Worm (Caenorhabditis elegans): ENCODE measurements around the gene pitp-1.
A peak's percentile ranks its signal among the peaks of the same experiment; 100 is the strongest.

ce11 chrIII:3471403-3472053, 58.1 kb downstream of the pitp-1 start, which contains the start of gene rsu-1:
- no peak for TF ChIP-seq nhr-76 (tag; optimal IDR thresholded peaks at IDR 0.05)
- TF ChIP-seq ztf-11 (tag; optimal IDR thresholded peaks at IDR 0.05) = no peak
- peak; percentile 48 for TF ChIP-seq pqm-1 (tag; optimal IDR thresholded peaks at IDR 0.05)
- no peak for TF ChIP-seq skn-1 (tag; optimal IDR thresholded peaks at IDR 0.05)
- TF ChIP-seq unc-62 (GFP tag; optimal IDR thresholded peaks at IDR 0.05) = no peak
- TF ChIP-seq nhr-25 (tag; optimal IDR thresholded peaks at IDR 0.05) = peak; percentile 83
- TF ChIP-seq R02D3.7 (tag; optimal IDR thresholded peaks at IDR 0.05) = no peak
- TF ChIP-seq elt-3 (tag; optimal IDR thresholded peaks at IDR 0.05) = no peak
- no peak for TF ChIP-seq fkh-2 (tag; optimal IDR thresholded peaks at IDR 0.05)
- no peak for TF ChIP-seq mdl-1 (tag; optimal IDR thresholded peaks at IDR 0.05)
- TF ChIP-seq ztf-4 (tag; optimal IDR thresholded peaks at IDR 0.05) = no peak
- TF ChIP-seq nhr-28 (tag; optimal IDR thresholded peaks at IDR 0.05) = no peak
- no peak for TF ChIP-seq zag-1 (tag; optimal IDR thresholded peaks at IDR 0.05)
